Worm (Caenorhabditis elegans) whole organism, mixed stage, embryonic: ENCODE data around the gene algn-12.

Experiments
- M03D4.4 ChIP-seq: sonication (generic microtip); optimal IDR thresholded peaks from 2 replicates; lab custom pipeline; 2017; ENCODE audit warnings: mild to moderate bottlenecking, missing genetic modification characterization, missing compliant biosample characterization
- bed-3 ChIP-seq: fragments of 200-800 bp; sonication (Bioruptor generic); optimal IDR thresholded peaks from 3 replicates; lab custom pipeline; 2018; ENCODE audit warnings: mild to moderate bottlenecking, missing genetic modification characterization, moderate library complexity, missing compliant biosample characterization
- blmp-1 ChIP-seq: fragments of 150-350 bp; optimal IDR thresholded peaks from 2 replicates; lab custom pipeline; 2014; ENCODE audit warnings: missing biosample characterization, missing genetic modification characterization
- ceh-43 ChIP-seq: fragments of 200-800 bp; sonication (Bioruptor generic); optimal IDR thresholded peaks from 2 replicates; lab custom pipeline; 2018; ENCODE audit warnings: mild to moderate bottlenecking, missing genetic modification characterization, moderate library complexity, missing compliant biosample characterization
- ceh-83 ChIP-seq: fragments of 200-800 bp; sonication (Bioruptor generic); optimal IDR thresholded peaks from 2 replicates; lab custom pipeline; 2018; ENCODE audit warnings: mild to moderate bottlenecking, missing genetic modification characterization, missing compliant biosample characterization
- ces-1 ChIP-seq: fragments of 150-350 bp; optimal IDR thresholded peaks from 2 replicates; lab custom pipeline; 2014; ENCODE audit warnings: missing biosample characterization, missing genetic modification reagents, missing genetic modification characterization
- cnd-1 ChIP-seq: fragments of 200-800 bp; sonication (Bioruptor generic); optimal IDR thresholded peaks from 2 replicates; lab custom pipeline; 2018; ENCODE audit warnings: mild to moderate bottlenecking, missing genetic modification characterization, missing compliant biosample characterization
- drap-1 ChIP-seq: fragments of 200-800 bp; sonication (Bioruptor generic); optimal IDR thresholded peaks from 3 replicates; lab custom pipeline; 2018; ENCODE audit warnings: mild to moderate bottlenecking, missing genetic modification characterization, missing compliant biosample characterization
- elt-1 ChIP-seq: sonication (generic microtip); optimal IDR thresholded peaks from 2 replicates; lab custom pipeline; 2017; ENCODE audit warnings: missing genetic modification characterization, mild to moderate bottlenecking, missing compliant biosample characterization, antibody characterized with exemption, moderate library complexity, borderline replicate concordance; ENCODE audit not compliant: insufficient read depth
- elt-3 ChIP-seq: fragments of 150-350 bp; optimal IDR thresholded peaks from 2 replicates; lab custom pipeline; 2014; ENCODE audit warnings: missing biosample characterization, missing genetic modification characterization
- flh-1 ChIP-seq: fragments of 200-800 bp; sonication (Bioruptor generic); optimal IDR thresholded peaks from 2 replicates; lab custom pipeline; 2018; ENCODE audit warnings: mild to moderate bottlenecking, missing genetic modification characterization, moderate library complexity, missing compliant biosample characterization
- ham-2 ChIP-seq: fragments of 200-800 bp; sonication (Bioruptor generic); optimal IDR thresholded peaks from 2 replicates; lab custom pipeline; 2018; ENCODE audit warnings: mild to moderate bottlenecking, missing genetic modification characterization, missing compliant biosample characterization
- hlh-1 ChIP-seq: fragments of 150-350 bp; optimal IDR thresholded peaks from 2 replicates; lab custom pipeline; 2014; ENCODE audit warnings: missing biosample characterization, missing genetic modification reagents, missing genetic modification characterization
- lin-13 ChIP-seq: fragments of 150-350 bp; optimal IDR thresholded peaks from 2 replicates; lab custom pipeline; 2014; ENCODE audit warnings: missing biosample characterization, missing genetic modification characterization
- lin-32 ChIP-seq: fragments of 200-800 bp; sonication (Bioruptor generic); optimal IDR thresholded peaks from 2 replicates; lab custom pipeline; 2018; ENCODE audit warnings: mild to moderate bottlenecking, missing genetic modification characterization, missing compliant biosample characterization
- lsy-2 ChIP-seq: fragments of 150-350 bp; optimal IDR thresholded peaks from 2 replicates; lab custom pipeline; 2014; ENCODE audit warnings: missing biosample characterization, missing genetic modification characterization
- mab-5 ChIP-seq: fragments of 150-350 bp; optimal IDR thresholded peaks from 2 replicates; lab custom pipeline; 2014; ENCODE audit warnings: missing biosample characterization, missing genetic modification characterization
- mep-1 ChIP-seq: fragments of 150-350 bp; optimal IDR thresholded peaks from 2 replicates; lab custom pipeline; 2017; ENCODE audit warnings: missing biosample characterization, missing genetic modification reagents, missing genetic modification characterization, inconsistent platforms
- mls-2 ChIP-seq: sonication (generic microtip); optimal IDR thresholded peaks from 2 replicates; lab custom pipeline; 2016; ENCODE audit warnings: mild to moderate bottlenecking, missing genetic modification characterization, moderate library complexity, missing compliant biosample characterization
- nhr-12 ChIP-seq: fragments of 150-350 bp; optimal IDR thresholded peaks from 2 replicates; lab custom pipeline; 2014; ENCODE audit warnings: missing biosample characterization, missing genetic modification characterization
- nhr-2 ChIP-seq: fragments of 150-350 bp; optimal IDR thresholded peaks from 2 replicates; lab custom pipeline; 2014; ENCODE audit warnings: missing biosample characterization, missing genetic modification characterization
- nhr-237 ChIP-seq: fragments of 150-350 bp; optimal IDR thresholded peaks from 2 replicates; lab custom pipeline; 2014; ENCODE audit warnings: missing biosample characterization, missing genetic modification characterization
- nhr-28 ChIP-seq: fragments of 150-350 bp; optimal IDR thresholded peaks from 2 replicates; lab custom pipeline; 2014; ENCODE audit warnings: missing biosample characterization, missing genetic modification characterization
- nhr-76 ChIP-seq: sonication (generic microtip); optimal IDR thresholded peaks from 2 replicates; lab custom pipeline; 2017; ENCODE audit warnings: missing biosample characterization, missing genetic modification characterization
- snpc-4 ChIP-seq: fragments of 150-350 bp; optimal IDR thresholded peaks from 2 replicates; lab custom pipeline; 2014; ENCODE audit warnings: missing biosample characterization, missing genetic modification characterization
- sptf-1 ChIP-seq: sonication (generic microtip); optimal IDR thresholded peaks from 2 replicates; lab custom pipeline; 2017; ENCODE audit warnings: mild to moderate bottlenecking, missing genetic modification characterization, moderate library complexity, missing compliant biosample characterization
- tbx-8 ChIP-seq: fragments of 200-800 bp; sonication (Bioruptor generic); optimal IDR thresholded peaks from 2 replicates; lab custom pipeline; 2018; ENCODE audit warnings: mild to moderate bottlenecking, missing genetic modification characterization, moderate library complexity, missing compliant biosample characterization
- unc-120 ChIP-seq: sonication (generic microtip); optimal IDR thresholded peaks from 2 replicates; lab custom pipeline; 2017; ENCODE audit warnings: missing genetic modification characterization, missing compliant biosample characterization; ENCODE audit not compliant: poor library complexity, severe bottlenecking
- unc-62 ChIP-seq: fragments of 150-350 bp; optimal IDR thresholded peaks from 2 replicates; lab custom pipeline; 2014; ENCODE audit warnings: missing biosample characterization, missing genetic modification reagents, missing genetic modification characterization
- zip-8 ChIP-seq: fragments of 150-350 bp; optimal IDR thresholded peaks from 2 replicates; lab custom pipeline; 2014; ENCODE audit warnings: missing biosample characterization, missing genetic modification characterization
- ztf-11 ChIP-seq: fragments of 150-350 bp; optimal IDR thresholded peaks from 2 replicates; lab custom pipeline; 2014; ENCODE audit warnings: missing biosample characterization, missing genetic modification characterization

algn-12 gene

DNA sequence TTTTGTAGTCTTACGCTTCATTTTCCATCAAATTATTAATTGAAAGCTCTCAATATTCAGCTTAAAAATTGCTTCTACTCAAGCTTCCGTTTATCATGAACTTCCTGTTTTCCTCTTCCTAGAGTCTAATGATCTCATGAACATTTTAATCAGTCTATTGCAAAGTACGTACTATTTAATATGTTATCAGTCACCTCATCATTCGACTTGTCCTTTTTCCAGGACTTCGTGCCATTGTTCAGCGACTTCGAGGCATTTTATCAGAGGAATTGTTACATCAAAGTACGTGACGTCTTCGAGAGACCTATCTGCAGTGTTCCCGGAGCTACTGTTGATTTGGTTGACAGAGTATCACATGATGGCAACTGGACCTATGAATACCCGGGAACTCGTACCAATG is 15.1 kb upstream of the algn-12 start:
- TF ChIP-seq unc-62 (GFP tag; lab: Kevin White, UChicago) (no peak), elt-1 (tag; lab: Kevin White, UChicago) (no peak)

DNA sequence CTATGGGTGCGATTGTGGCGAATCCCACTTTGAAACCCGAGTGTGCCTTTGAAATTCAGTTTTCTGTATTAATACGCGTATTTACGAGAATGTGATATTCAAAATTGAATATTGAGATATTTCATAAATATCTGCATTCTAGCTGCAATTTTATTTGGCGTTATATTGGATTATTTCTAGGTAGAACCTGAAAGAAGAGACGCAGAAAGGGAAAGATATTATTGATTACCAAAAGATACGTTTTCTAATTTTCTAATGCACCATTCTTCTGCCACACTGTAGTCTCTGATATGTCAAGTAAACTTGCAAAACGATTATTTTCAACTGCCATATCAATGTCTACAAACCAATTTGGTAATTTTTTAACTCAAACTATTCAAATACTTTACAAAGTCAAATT is 12.9 kb upstream of the algn-12 start, which contains the start of gene ech-3:
TSS of gene ech-3 (plus strand) at position 178 of the 400 bp plus-strand sequence.
- TF ChIP-seq mep-1, result no peak
- TF ChIP-seq flh-1, result no peak
- TF ChIP-seq ceh-43 (GFP tag; lab: Kevin White, UChicago), result no peak
- TF ChIP-seq lin-32 (GFP tag; lab: Kevin White, UChicago), result no peak
- TF ChIP-seq mab-5 (tag; lab: Kevin White, UChicago), result no peak
- no peak for TF ChIP-seq nhr-237 (tag; lab: Kevin White, UChicago)
- TF ChIP-seq nhr-28 (tag; lab: Kevin White, UChicago), result no peak
- TF ChIP-seq sptf-1 (tag; lab: Kevin White, UChicago), result no peak
- no peak for TF ChIP-seq hlh-1
- TF ChIP-seq lin-13 (tag; lab: Kevin White, UChicago), result no peak
- TF ChIP-seq unc-120, result no peak
- TF ChIP-seq M03D4.4 (tag; lab: Kevin White, UChicago), result no peak
- no peak for TF ChIP-seq nhr-12 (tag; lab: Kevin White, UChicago)
- TF ChIP-seq snpc-4 (tag; lab: Kevin White, UChicago), result no peak

ce11 chrV:8024752-8025151 is 10.2 kb upstream of the algn-12 start, which contains the start of gene F43H9.3:
Gene F43H9.3 (minus strand): TSS chrV:8024940.
- TF ChIP-seq drap-1 (GFP tag; lab: Kevin White, UChicago) (no peak), mls-2 (tag; lab: Kevin White, UChicago) (no peak), lin-32 (GFP tag; lab: Kevin White, UChicago) (no peak), nhr-76 (tag; lab: Kevin White, UChicago) (no peak), tbx-8 (GFP tag; lab: Kevin White, UChicago) (no peak), nhr-237 (tag; lab: Kevin White, UChicago) (no peak), lsy-2 (tag; lab: Kevin White, UChicago) (peak; percentile 85), ceh-83 (GFP tag; lab: Kevin White, UChicago) (no peak)
- TF ChIP-seq, all 35 proteins: peak for 1

DNA sequence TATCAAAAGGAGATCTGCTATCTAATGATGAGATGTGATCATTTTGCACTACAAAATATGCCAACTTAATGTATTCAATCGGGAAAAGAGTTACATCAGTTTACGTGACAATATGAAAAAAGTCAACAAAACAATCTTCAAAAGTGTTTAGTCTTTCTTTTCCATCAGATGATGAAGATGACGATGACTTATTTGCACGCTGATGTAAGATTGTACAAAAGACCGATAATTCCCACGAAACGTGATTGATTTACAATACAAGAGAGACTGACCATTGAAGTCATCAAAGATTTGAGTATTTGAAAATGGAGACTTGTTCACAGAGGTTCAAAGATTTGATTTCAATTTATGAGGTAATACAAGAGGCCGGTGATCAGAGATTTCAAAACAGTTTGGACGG is 9.7 kb upstream of the algn-12 start:
- TF ChIP-seq mep-1 (no peak), zip-8 (tag; lab: Kevin White, UChicago) (no peak), drap-1 (GFP tag; lab: Kevin White, UChicago) (no peak), mab-5 (tag; lab: Kevin White, UChicago) (no peak), nhr-237 (tag; lab: Kevin White, UChicago) (no peak), blmp-1 (tag; lab: Kevin White, UChicago) (no peak), bed-3 (GFP tag; lab: Kevin White, UChicago) (no peak), sptf-1 (tag; lab: Kevin White, UChicago) (no peak), snpc-4 (tag; lab: Kevin White, UChicago) (no peak), flh-1 (no peak), ham-2 (no peak)

ce11 chrV:8026343-8026742 is 8.6 kb upstream of the algn-12 start, which contains the start of gene F43H9.4:
Gene F43H9.4 (plus strand): TSS chrV:8026708.
- TF ChIP-seq ceh-43 (GFP tag; lab: Kevin White, UChicago), result no peak
- no peak for TF ChIP-seq nhr-2
- TF ChIP-seq ceh-83 (GFP tag; lab: Kevin White, UChicago), result no peak
- TF ChIP-seq elt-3 (tag; lab: Kevin White, UChicago), result no peak
- no peak for TF ChIP-seq mep-1
- TF ChIP-seq tbx-8 (GFP tag; lab: Kevin White, UChicago), result no peak
- no peak for TF ChIP-seq nhr-12 (tag; lab: Kevin White, UChicago)
- TF ChIP-seq mab-5 (tag; lab: Kevin White, UChicago), result no peak
- TF ChIP-seq nhr-237 (tag; lab: Kevin White, UChicago), result no peak
- no peak for TF ChIP-seq ces-1 (GFP tag; lab: Kevin White, UChicago)
- no peak for TF ChIP-seq cnd-1
- no peak for TF ChIP-seq ham-2
- TF ChIP-seq ztf-11 (tag; lab: Kevin White, UChicago), result no peak
- TF ChIP-seq unc-62 (GFP tag; lab: Kevin White, UChicago), result no peak
